Worm (Caenorhabditis elegans): ENCODE results near the gene F40G9.9.

DNA sequence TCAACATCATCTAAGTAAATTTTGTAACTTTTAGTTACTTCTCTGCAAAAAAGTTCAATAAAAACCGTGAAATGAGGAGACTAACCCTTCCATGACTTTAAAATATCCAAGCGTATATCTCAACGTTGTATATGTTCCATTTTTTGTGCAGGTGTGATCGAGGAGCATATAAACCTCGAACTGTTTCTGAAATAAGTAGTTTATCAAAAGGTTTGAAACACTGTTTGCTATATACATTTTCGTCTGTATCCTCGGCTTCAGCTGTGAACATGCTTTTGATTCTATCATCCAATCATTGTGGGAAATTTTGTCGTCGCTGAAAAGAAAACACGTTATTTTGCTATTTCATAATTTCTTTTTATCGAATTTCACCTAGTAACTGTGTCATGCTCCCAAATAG is 9.4 kb upstream of the F40G9.9 start, which contains the start of gene F40G9.5:
- TF ChIP-seq aly-1 (tag; optimal IDR thresholded peaks at IDR 0.05) (no peak), F13C5.2 (tag; optimal IDR thresholded peaks at IDR 0.05) (no peak), tbx-11 (GFP tag; IDR thresholded peaks at IDR 0.05) (no peak), hnd-1 (tag; optimal IDR thresholded peaks at IDR 0.05) (no peak), ceh-13 (GFP tag; optimal IDR thresholded peaks at IDR 0.05) (no peak), ama-1 (optimal IDR thresholded peaks at IDR 0.05) (no peak), B0310.2 (tag; optimal IDR thresholded peaks at IDR 0.05) (no peak), flt-1 (GFP tag; IDR thresholded peaks at IDR 0.05) (no peak), hmg-4 (GFP tag; optimal IDR thresholded peaks at IDR 0.05) (no peak), hmbx-1 (tag; optimal IDR thresholded peaks at IDR 0.05) (no peak)

Data from whole organism, early embryonic.